Worm (Caenorhabditis elegans): ENCODE data around the gene idpp-14.

idpp-14 gene

ce11 chrX:16124794-16125193 lies 42.6 kb downstream of the idpp-14 start:
- TF ChIP-seq ceh-13 (GFP tag; optimal IDR thresholded peaks at IDR 0.05), result no peak
- no peak for TF ChIP-seq hmg-4 (GFP tag; optimal IDR thresholded peaks at IDR 0.05)
- TF ChIP-seq flt-1 (GFP tag; IDR thresholded peaks at IDR 0.05), result no peak
- TF ChIP-seq hnd-1 (tag; optimal IDR thresholded peaks at IDR 0.05), result no peak
- no peak for TF ChIP-seq hmbx-1 (tag; optimal IDR thresholded peaks at IDR 0.05)
- no peak for TF ChIP-seq tbx-37 (GFP tag; conservative IDR thresholded peaks at IDR 0.05)
- TF ChIP-seq aly-1 (tag; optimal IDR thresholded peaks at IDR 0.05), result no peak
- no peak for TF ChIP-seq pes-1 (GFP tag; IDR thresholded peaks at IDR 0.05)
- TF ChIP-seq tra-4 (tag; optimal IDR thresholded peaks at IDR 0.05), result no peak
- TF ChIP-seq ama-1 (optimal IDR thresholded peaks at IDR 0.05), result no peak
- no peak for TF ChIP-seq F13C5.2 (tag; optimal IDR thresholded peaks at IDR 0.05)
- TF ChIP-seq B0310.2 (tag; optimal IDR thresholded peaks at IDR 0.05), result no peak
- no peak for TF ChIP-seq tbx-11 (GFP tag; IDR thresholded peaks at IDR 0.05)
- TF ChIP-seq sea-1 (GFP tag; conservative IDR thresholded peaks at IDR 0.05), result no peak
- TF ChIP-seq ets-7 (tag; optimal IDR thresholded peaks at IDR 0.05), result no peak
- TF ChIP-seq ceh-36 (tag; optimal IDR thresholded peaks at IDR 0.05), result no peak
- TF ChIP-seq scrt-1 (GFP tag; IDR thresholded peaks at IDR 0.05), result no peak

ce11 chrX:16128794-16129193 lies 46.6 kb downstream of the idpp-14 start, which contains the start of gene ZK1073.1:
TSS of gene ZK1073.1 (minus strand) at chrX:16128865.
- no peak for TF ChIP-seq scrt-1 (GFP tag; IDR thresholded peaks at IDR 0.05)
- TF ChIP-seq pes-1 (GFP tag; IDR thresholded peaks at IDR 0.05), result 0 out of 2 replicates have a peak, but pooled peaks have one; percentile 14

- TF ChIP-seq pes-1 (GFP tag; IDR thresholded peaks at IDR 0.05), result no peak
- TF ChIP-seq flt-1 (GFP tag; IDR thresholded peaks at IDR 0.05), result no peak
- TF ChIP-seq tbx-11 (GFP tag; IDR thresholded peaks at IDR 0.05), result no peak
- TF ChIP-seq F13C5.2 (tag; optimal IDR thresholded peaks at IDR 0.05), result no peak
- TF ChIP-seq ets-7 (tag; optimal IDR thresholded peaks at IDR 0.05), result no peak
- no peak for TF ChIP-seq ceh-13 (GFP tag; optimal IDR thresholded peaks at IDR 0.05)
- TF ChIP-seq scrt-1 (GFP tag; IDR thresholded peaks at IDR 0.05), result no peak
- TF ChIP-seq aly-1 (tag; optimal IDR thresholded peaks at IDR 0.05), result no peak
- no peak for TF ChIP-seq sea-1 (GFP tag; conservative IDR thresholded peaks at IDR 0.05)
- no peak for TF ChIP-seq hmg-4 (GFP tag; optimal IDR thresholded peaks at IDR 0.05)
Observed at ce11 chrX:16130213-16130612, 48.1 kb downstream of the idpp-14 start.

ce11 chrX:16131044-16131443 lies 48.9 kb downstream of the idpp-14 start:
- TF ChIP-seq tbx-37 (GFP tag; conservative IDR thresholded peaks at IDR 0.05), result no peak
- TF ChIP-seq hmg-4 (GFP tag; optimal IDR thresholded peaks at IDR 0.05), result peak; percentile 20

- TF ChIP-seq hnd-1 (tag; optimal IDR thresholded peaks at IDR 0.05) (no peak), ceh-13 (GFP tag; optimal IDR thresholded peaks at IDR 0.05) (no peak), ama-1 (optimal IDR thresholded peaks at IDR 0.05) (no peak), B0310.2 (tag; optimal IDR thresholded peaks at IDR 0.05) (no peak), tbx-11 (GFP tag; IDR thresholded peaks at IDR 0.05) (0 out of 2 replicates have a peak, but pooled peaks have one; percentile 26), sea-1 (GFP tag; conservative IDR thresholded peaks at IDR 0.05) (no peak), aly-1 (tag; optimal IDR thresholded peaks at IDR 0.05) (no peak), ceh-36 (tag; optimal IDR thresholded peaks at IDR 0.05) (no peak), tbx-37 (GFP tag; conservative IDR thresholded peaks at IDR 0.05) (peak; percentile 26; the same call in 1 of the 2 replicates), hmg-4 (GFP tag; optimal IDR thresholded peaks at IDR 0.05) (peak; percentile 49), flt-1 (GFP tag; IDR thresholded peaks at IDR 0.05) (no peak), ets-7 (tag; optimal IDR thresholded peaks at IDR 0.05) (no peak), pes-1 (GFP tag; IDR thresholded peaks at IDR 0.05) (no peak), F13C5.2 (tag; optimal IDR thresholded peaks at IDR 0.05) (peak; percentile 42), hmbx-1 (tag; optimal IDR thresholded peaks at IDR 0.05) (no peak), scrt-1 (GFP tag; IDR thresholded peaks at IDR 0.05) (no peak), tra-4 (tag; optimal IDR thresholded peaks at IDR 0.05) (no peak)
Observed at ce11 chrX:16133815-16134214, 51.7 kb downstream of the idpp-14 start.
